Fruit fly (Drosophila melanogaster) whole organism, embryonic: Measurements from ENCODE around the gene spn-E.
A peak's percentile ranks its signal among the peaks of the same experiment; 100 is the strongest.

ENCODE experiments used
- Adf1 ChIP-seq: fragments of 200-800 bp; sonication (Bioruptor generic); IDR thresholded peaks from 2 replicates; pipeline ENCODE4 v1.3.6; 2022; ENCODE audit warnings: missing biosample characterization, missing genetic modification characterization
- Antp ChIP-seq: fragments of 200-800 bp; sonication (Bioruptor generic); optimal IDR thresholded peaks from 3 replicates; lab custom pipeline; 2016; ENCODE audit warnings: missing biosample characterization, missing genetic modification characterization
- Awh ChIP-seq: fragments of 200-800 bp; sonication (Bioruptor generic); IDR thresholded peaks from 2 replicates; pipeline ENCODE4, ENCODE4 v1.3.6; 2022; ENCODE audit warnings: missing biosample characterization, missing genetic modification characterization
- CG1024 ChIP-seq: fragments of 200-800 bp; sonication (Bioruptor generic); IDR thresholded peaks from 2 replicates; pipeline ENCODE4 v1.3.6; 2022; ENCODE audit warnings: missing biosample characterization, missing genetic modification characterization
- CG10267 ChIP-seq: fragments of 200-800 bp; sonication (Bioruptor generic); optimal IDR thresholded peaks from 2 replicates; lab custom pipeline; 2018; ENCODE audit warnings: missing biosample characterization, mild to moderate bottlenecking, missing genetic modification characterization, moderate library complexity
- CG11247 ChIP-seq: fragments of 200-800 bp; sonication (Bioruptor generic); IDR thresholded peaks from 2 replicates; pipeline ENCODE4 v1.3.6; 2022; ENCODE audit warnings: missing biosample characterization, missing genetic modification characterization
- CG11456 ChIP-seq: fragments of 200-800 bp; sonication (Bioruptor generic); IDR thresholded peaks from 3 replicates; pipeline ENCODE4 v1.3.6; 2022; ENCODE audit warnings: missing biosample characterization, missing genetic modification characterization
- CG12769 ChIP-seq: fragments of 200-800 bp; sonication (Bioruptor generic); optimal IDR thresholded peaks from 2 replicates; lab custom pipeline; 2019; ENCODE audit warnings: missing biosample characterization, mild to moderate bottlenecking, missing genetic modification characterization, moderate library complexity
- CG16813 ChIP-seq: fragments of 200-800 bp; sonication (Bioruptor generic); IDR thresholded peaks from 3 replicates; pipeline ENCODE4 v1.3.6; 2022; ENCODE audit warnings: missing biosample characterization, missing genetic modification characterization; ENCODE audit not compliant: partially characterized antibody
- CG17829 ChIP-seq: fragments of 200-800 bp; optimal IDR thresholded peaks from 2 replicates; lab custom pipeline; 2019; ENCODE audit warnings: missing biosample characterization, mild to moderate bottlenecking, missing genetic modification characterization, moderate library complexity
- CG18011 ChIP-seq: fragments of 200-800 bp; sonication (Bioruptor generic); optimal IDR thresholded peaks from 2 replicates; lab custom pipeline; 2017; ENCODE audit warnings: missing biosample characterization, missing genetic modification characterization, mild to moderate bottlenecking, moderate library complexity, missing genotype
- CG18619 ChIP-seq: fragments of 200-800 bp; sonication (Bioruptor generic); optimal IDR thresholded peaks from 3 replicates; lab custom pipeline; 2017; ENCODE audit warnings: missing biosample characterization, mild to moderate bottlenecking, missing genetic modification characterization
- CG3995 ChIP-seq: fragments of 200-800 bp; sonication (Bioruptor generic); optimal IDR thresholded peaks from 3 replicates; lab custom pipeline; 2016; ENCODE audit warnings: missing biosample characterization, missing genetic modification characterization
- CG4730 ChIP-seq: fragments of 200-800 bp; sonication (Bioruptor generic); IDR thresholded peaks from 2 replicates; pipeline ENCODE4 v1.3.6; 2022; ENCODE audit warnings: missing biosample characterization, missing genetic modification characterization
- CG5180 ChIP-seq: fragments of 200-800 bp; sonication (Bioruptor generic); optimal IDR thresholded peaks from 3 replicates; lab custom pipeline; 2017; ENCODE audit warnings: missing biosample characterization, missing genetic modification characterization, mild to moderate bottlenecking, moderate library complexity, missing genetic modification reagents
- CG6175 ChIP-seq: fragments of 200-800 bp; sonication (Bioruptor generic); IDR thresholded peaks from 3 replicates; pipeline ENCODE4 v1.3.6; 2022; ENCODE audit warnings: missing biosample characterization, missing genetic modification characterization
- CG6254 ChIP-seq: fragments of 200-800 bp; sonication (Bioruptor generic); optimal IDR thresholded peaks from 3 replicates; lab custom pipeline; 2017; ENCODE audit warnings: mild to moderate bottlenecking, missing biosample characterization, missing genetic modification reagents, missing genetic modification characterization
- CG7987 ChIP-seq: fragments of 200-800 bp; sonication (Bioruptor generic); optimal IDR thresholded peaks from 2 replicates; lab custom pipeline; 2018; ENCODE audit warnings: missing biosample characterization, mild to moderate bottlenecking, missing genetic modification characterization, moderate library complexity
- CG9727 ChIP-seq: fragments of 200-800 bp; sonication (Bioruptor generic); optimal IDR thresholded peaks from 3 replicates; lab custom pipeline; 2017; ENCODE audit warnings: missing biosample characterization, mild to moderate bottlenecking, missing genetic modification characterization
- D19A ChIP-seq: fragments of 200-800 bp; optimal IDR thresholded peaks from 3 replicates; lab custom pipeline; 2019; ENCODE audit warnings: missing biosample characterization, mild to moderate bottlenecking, missing genetic modification characterization, moderate library complexity
- Deaf1 ChIP-seq: fragments of 200-800 bp; optimal IDR thresholded peaks from 3 replicates; lab custom pipeline; 2019; ENCODE audit warnings: missing biosample characterization, mild to moderate bottlenecking, missing genetic modification characterization, moderate library complexity
- Ets65A ChIP-seq: fragments of 200-800 bp; sonication (Bioruptor generic); peaks from one replicate; lab custom pipeline; 2016; ENCODE audit warnings: missing biosample characterization, missing genetic modification characterization
- HmgD ChIP-seq: fragments of 200-800 bp; sonication (Bioruptor generic); optimal IDR thresholded peaks from 3 replicates; lab custom pipeline; 2016; ENCODE audit warnings: missing biosample characterization, missing genetic modification characterization
- Hsf ChIP-seq: fragments of 200-800 bp; sonication (Bioruptor generic); optimal IDR thresholded peaks from 3 replicates; lab custom pipeline; 2016; ENCODE audit warnings: missing biosample characterization, missing genetic modification characterization
- Lhr ChIP-seq: fragments of 200-800 bp; sonication (Bioruptor generic); optimal IDR thresholded peaks from 3 replicates; lab custom pipeline; 2017; ENCODE audit warnings: mild to moderate bottlenecking, missing biosample characterization, missing genetic modification reagents, missing genetic modification characterization
- MTF-1 ChIP-seq: fragments of 200-800 bp; sonication (Bioruptor generic); optimal IDR thresholded peaks from 2 replicates; lab custom pipeline; 2018; ENCODE audit warnings: missing biosample characterization, mild to moderate bottlenecking, missing genetic modification characterization, borderline replicate concordance
- Spps ChIP-seq: fragments of 200-800 bp; sonication (Bioruptor generic); optimal IDR thresholded peaks from 2 replicates; lab custom pipeline; 2018; ENCODE audit warnings: missing biosample characterization, mild to moderate bottlenecking, missing genetic modification characterization
- Ssrp ChIP-seq: fragments of 200-800 bp; sonication (Bioruptor generic); optimal IDR thresholded peaks from 2 replicates; lab custom pipeline; 2018; ENCODE audit warnings: missing biosample characterization, mild to moderate bottlenecking, missing genetic modification characterization, moderate library complexity
- Vsx1 ChIP-seq: fragments of 200-800 bp; sonication (Bioruptor generic); optimal IDR thresholded peaks from 2 replicates; lab custom pipeline; 2017; ENCODE audit warnings: missing biosample characterization, mild to moderate bottlenecking, missing genetic modification characterization, missing genetic modification reagents
- amos ChIP-seq: fragments of 200-800 bp; sonication (Bioruptor generic); IDR thresholded peaks from 2 replicates; pipeline ENCODE4 v1.3.6; 2022; ENCODE audit warnings: missing biosample characterization, missing genetic modification characterization; ENCODE audit not compliant: partially characterized antibody
- bowl ChIP-seq: fragments of 200-800 bp; sonication (Bioruptor generic); IDR thresholded peaks from 2 replicates; pipeline ENCODE4 v1.3.6; 2022; ENCODE audit warnings: missing biosample characterization, missing genetic modification characterization
- chinmo ChIP-seq: fragments of 200-800 bp; sonication (Bioruptor generic); IDR thresholded peaks from 4 replicates; pipeline ENCODE4 v1.3.6; 2022; ENCODE audit warnings: missing biosample characterization, missing genetic modification characterization; ENCODE audit not compliant: partially characterized antibody
- gce ChIP-seq: fragments of 200-800 bp; sonication (Bioruptor generic); IDR thresholded peaks from 3 replicates; pipeline ENCODE4 v1.3.6; 2022; ENCODE audit warnings: missing biosample characterization, missing genetic modification characterization
- gro ChIP-seq: fragments of 200-800 bp; sonication (Bioruptor generic); optimal IDR thresholded peaks from 2 replicates; lab custom pipeline; 2016; ENCODE audit warnings: missing biosample characterization, missing genetic modification characterization
- hbn ChIP-seq: fragments of 200-800 bp; sonication (Bioruptor generic); IDR thresholded peaks from 2 replicates; pipeline ENCODE4 v1.3.6; 2022; ENCODE audit warnings: missing biosample characterization, missing genetic modification characterization; ENCODE audit not compliant: partially characterized antibody
- ken ChIP-seq: fragments of 200-800 bp; sonication (Bioruptor generic); IDR thresholded peaks from 3 replicates; pipeline ENCODE4 v1.3.6; 2022; ENCODE audit warnings: missing biosample characterization, missing genetic modification characterization
- knrl ChIP-seq: fragments of 200-800 bp; sonication (Bioruptor generic); IDR thresholded peaks from 3 replicates; pipeline ENCODE4 v1.3.6; 2022; ENCODE audit warnings: missing biosample characterization, missing genetic modification characterization; ENCODE audit not compliant: partially characterized antibody
- oc ChIP-seq: fragments of 200-800 bp; sonication (Bioruptor generic); optimal IDR thresholded peaks from 2 replicates; lab custom pipeline; 2018; ENCODE audit warnings: missing biosample characterization, mild to moderate bottlenecking, missing genetic modification characterization, moderate library complexity
- pan ChIP-seq, 4 experiments: fragments of >200 bp in 3 of 4; fragments of 200-800 bp in 1 of 4; sonication (Bioruptor generic) in 1 of 4; optimal IDR thresholded peaks in 3 of 4; IDR thresholded peaks in 1 of 4; 2 replicates each; pipeline versions ENCODE4 v1.3.6 to Lab custom; 2017 to 2022; ENCODE audit warnings: missing biosample characterization in 2 of 4, missing genetic modification characterization in 2 of 4, mixed read lengths in 1 of 4
- run ChIP-seq: fragments of 200-800 bp; sonication (Bioruptor generic); optimal IDR thresholded peaks from 3 replicates; lab custom pipeline; 2018; ENCODE audit warnings: missing biosample characterization, mild to moderate bottlenecking, missing genetic modification characterization
- sd ChIP-seq: fragments of 200-800 bp; sonication (Bioruptor generic); optimal IDR thresholded peaks from 3 replicates; lab custom pipeline; 2018; ENCODE audit warnings: missing biosample characterization, mild to moderate bottlenecking, missing genetic modification characterization, moderate library complexity
- sens-2 ChIP-seq: fragments of 200-800 bp; sonication (Bioruptor generic); IDR thresholded peaks from 2 replicates; pipeline ENCODE4 v1.3.6; 2022; ENCODE audit warnings: missing biosample characterization, missing genetic modification characterization
- sob ChIP-seq: fragments of 200-800 bp; sonication (Bioruptor generic); IDR thresholded peaks from 2 replicates; pipeline ENCODE4 v1.3.6; 2022; ENCODE audit warnings: missing biosample characterization, missing genetic modification characterization
- tin ChIP-seq: fragments of 200-800 bp; sonication (Bioruptor generic); optimal IDR thresholded peaks from 3 replicates; lab custom pipeline; 2016; ENCODE audit warnings: missing biosample characterization, missing genetic modification characterization
- vnd ChIP-seq: fragments of 200-800 bp; sonication (Bioruptor generic); IDR thresholded peaks from 3 replicates; pipeline ENCODE4 v1.3.6; 2022; ENCODE audit warnings: missing biosample characterization, missing genetic modification characterization; ENCODE audit not compliant: partially characterized antibody

The spn-E gene

dm6 chr3R:15857189-15857767, 20.1 kb downstream of the spn-E start, which contains the start of gene Hmt-1 (continued):
- TF ChIP-seq CG16813 (GFP tag; lab: Robert Waterston, UW), result peak; percentile 23; the same call in 1 of the 3 replicates

- no peak for TF ChIP-seq CG6254
- TF ChIP-seq Ets65A (GFP tag; lab: Kevin White, UChicago), result no peak
- no peak for TF ChIP-seq CG18619 (GFP tag; lab: Kevin White, UChicago)
- TF ChIP-seq bowl (GFP tag; lab: Robert Waterston, UW), result no peak
- no peak for TF ChIP-seq Spps
- TF ChIP-seq D19A (tag; lab: Kevin White, UChicago), result no peak
- no peak for TF ChIP-seq CG1024 (GFP tag; lab: Robert Waterston, UW)
- no peak for TF ChIP-seq CG3995 (GFP tag; lab: Kevin White, UChicago)
- no peak for TF ChIP-seq Lhr
Observed at dm6 chr3R:15859896-15860295, 22.7 kb downstream of the spn-E start, which contains the start of gene CG9632. TSS of gene CG9632 (plus strand) at chr3R:15860196.

- TF ChIP-seq Awh (GFP tag; lab: Robert Waterston, UW), result peak; percentile 77
- TF ChIP-seq hbn, result no peak
- no peak for TF ChIP-seq HmgD (GFP tag; lab: Kevin White, UChicago)
- no peak for TF ChIP-seq knrl (GFP tag; lab: Robert Waterston, UW)
- no peak for TF ChIP-seq Antp (GFP tag; lab: Kevin White, UChicago)
- peak; percentile 22 for TF ChIP-seq Vsx1
- peak; percentile 34 for TF ChIP-seq run (tag; lab: Kevin White, UChicago)
- no peak for TF ChIP-seq CG4730 (GFP tag; lab: Robert Waterston, UW)
- no peak for TF ChIP-seq CG7987 (GFP tag; lab: Kevin White, UChicago)
- TF ChIP-seq vnd, result no peak
- no peak for TF ChIP-seq Hsf (GFP tag; lab: Kevin White, UChicago)
- no peak for TF ChIP-seq MTF-1 (GFP tag; lab: Kevin White, UChicago)
- TF ChIP-seq CG12769 (tag; lab: Kevin White, UChicago), result peak; percentile 13
- TF ChIP-seq tin, result no peak
- TF ChIP-seq CG17829, result no peak
- TF ChIP-seq ken, result no peak
- TF ChIP-seq sd, result peak; percentile 94
- TF ChIP-seq gro (GFP tag; lab: Kevin White, UChicago), result peak; percentile 67
- no peak for TF ChIP-seq Adf1 (GFP tag; lab: Robert Waterston, UW)
- no peak for TF ChIP-seq CG11456 (GFP tag; lab: Robert Waterston, UW)
- TF ChIP-seq oc (tag; lab: Kevin White, UChicago), result peak; percentile 56
- TF ChIP-seq chinmo (GFP tag; lab: Robert Waterston, UW), result 0 out of 4 replicates have a peak, but pooled peaks have one; percentile 18
Observed at dm6 chr3R:15872829-15873440, 35.7 kb downstream of the spn-E start.

- TF ChIP-seq sens-2 (no peak), CG5180 (GFP tag; lab: Kevin White, UChicago) (peak; percentile 22), chinmo (GFP tag; lab: Robert Waterston, UW) (0 out of 4 replicates have a peak, but pooled peaks have one; percentile 60), pan (optimal IDR thresholded peaks at IDR 0.05; lab: Kevin White, UChicago) (no peak), pan (GFP tag; optimal IDR thresholded peaks at IDR 0.05 in 1 of 2, IDR thresholded peaks at IDR 0.05 in 1 of 2) (no peak), CG11247 (GFP tag; lab: Robert Waterston, UW) (0 out of 2 replicates have a peak, but pooled peaks have one; percentile 12), Ssrp (tag; lab: Kevin White, UChicago) (no peak), CG18011 (GFP tag; lab: Kevin White, UChicago) (no peak), amos (GFP tag; lab: Robert Waterston, UW) (no peak), gce (0 out of 3 replicates have a peak, but pooled peaks have one; percentile 13), CG6175 (GFP tag; lab: Robert Waterston, UW) (0 out of 3 replicates have a peak, but pooled peaks have one; percentile 43), sob (0 out of 2 replicates have a peak, but pooled peaks have one; percentile 30), Deaf1 (tag; lab: Kevin White, UChicago) (peak; percentile 90), CG10267 (tag; lab: Kevin White, UChicago) (no peak), CG9727 (no peak)
Observed at dm6 chr3R:15875611-15876010, 38.4 kb downstream of the spn-E start, which contains the start of gene CG31183. TSS of gene CG31183 (minus strand) at chr3R:15875939.
